Worm (Caenorhabditis elegans): ENCODE results near the gene C02C6.14.

The C02C6.14 gene

DNA sequence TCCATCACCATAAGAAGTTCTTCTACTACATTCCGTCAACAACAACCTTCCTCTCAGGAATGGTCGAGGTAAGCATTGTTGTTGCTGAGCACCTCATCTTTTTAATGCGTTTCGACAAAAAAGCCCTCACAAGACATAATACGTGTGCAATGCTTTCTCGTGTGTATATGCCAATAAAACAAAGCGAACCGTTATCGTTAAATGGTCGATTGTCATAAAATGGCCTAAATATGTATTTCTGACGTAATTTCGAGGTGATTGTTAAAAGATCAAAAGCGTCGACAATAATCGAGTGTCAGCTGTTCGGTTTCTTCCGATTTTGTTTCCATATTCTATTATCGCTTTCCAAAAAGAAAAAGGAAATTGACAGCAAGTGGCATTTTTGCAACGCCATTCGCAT lies 7.2 kb downstream of the C02C6.14 start:
- no peak for TF ChIP-seq ztf-29 (GFP tag; IDR thresholded peaks at IDR 0.05)

- TF ChIP-seq ref-1 (GFP tag; conservative IDR thresholded peaks at IDR 0.05): no peak
- no peak for TF ChIP-seq klf-2 (GFP tag; conservative IDR thresholded peaks at IDR 0.05)
- no peak for TF ChIP-seq cog-1 (tag; optimal IDR thresholded peaks at IDR 0.05)
- no peak for TF ChIP-seq med-1 (GFP tag; optimal IDR thresholded peaks at IDR 0.05; ENCODE audit: insufficient read depth)
- TF ChIP-seq ztf-23 (GFP tag; IDR thresholded peaks at IDR 0.05): no peak
- TF ChIP-seq T22C8.4 (GFP tag; IDR thresholded peaks at IDR 0.05): no peak
- no peak for TF ChIP-seq ztf-29 (GFP tag; IDR thresholded peaks at IDR 0.05)
- TF ChIP-seq tab-1 (GFP tag; IDR thresholded peaks at IDR 0.05): no peak
- no peak for TF ChIP-seq flt-1 (GFP tag; IDR thresholded peaks at IDR 0.05)
These were observed 8.0 kb downstream of the C02C6.14 start for ce11 chrX:15545485-15545884.

ce11 chrX:15546943-15547342 lies 9.5 kb downstream of the C02C6.14 start:
- TF ChIP-seq tab-1 (GFP tag; IDR thresholded peaks at IDR 0.05) (no peak), klf-2 (GFP tag; conservative IDR thresholded peaks at IDR 0.05) (no peak), med-1 (GFP tag; optimal IDR thresholded peaks at IDR 0.05; ENCODE audit: insufficient read depth) (no peak), T22C8.4 (GFP tag; IDR thresholded peaks at IDR 0.05) (no peak), ref-1 (GFP tag; conservative IDR thresholded peaks at IDR 0.05) (no peak), ztf-29 (GFP tag; IDR thresholded peaks at IDR 0.05) (no peak)

ce11 chrX:15547896-15548295 lies 10.4 kb downstream of the C02C6.14 start:
- TF ChIP-seq tab-1 (GFP tag; IDR thresholded peaks at IDR 0.05) (no peak), flt-1 (GFP tag; IDR thresholded peaks at IDR 0.05) (no peak), T22C8.4 (GFP tag; IDR thresholded peaks at IDR 0.05) (no peak), klf-2 (GFP tag; conservative IDR thresholded peaks at IDR 0.05) (no peak), ztf-23 (GFP tag; IDR thresholded peaks at IDR 0.05) (no peak), ztf-29 (GFP tag; IDR thresholded peaks at IDR 0.05) (no peak), med-1 (GFP tag; optimal IDR thresholded peaks at IDR 0.05; ENCODE audit: insufficient read depth) (no peak), ref-1 (GFP tag; conservative IDR thresholded peaks at IDR 0.05) (no peak), cog-1 (tag; optimal IDR thresholded peaks at IDR 0.05) (no peak)

- TF ChIP-seq med-1 (GFP tag; optimal IDR thresholded peaks at IDR 0.05; ENCODE audit: insufficient read depth) (no peak), ztf-23 (GFP tag; IDR thresholded peaks at IDR 0.05) (no peak), ztf-29 (GFP tag; IDR thresholded peaks at IDR 0.05) (no peak), klf-2 (GFP tag; conservative IDR thresholded peaks at IDR 0.05) (no peak), ref-1 (GFP tag; conservative IDR thresholded peaks at IDR 0.05) (no peak), T22C8.4 (GFP tag; IDR thresholded peaks at IDR 0.05) (no peak)
These were observed 13.3 kb downstream of the C02C6.14 start for ce11 chrX:15550769-15551168.

DNA sequence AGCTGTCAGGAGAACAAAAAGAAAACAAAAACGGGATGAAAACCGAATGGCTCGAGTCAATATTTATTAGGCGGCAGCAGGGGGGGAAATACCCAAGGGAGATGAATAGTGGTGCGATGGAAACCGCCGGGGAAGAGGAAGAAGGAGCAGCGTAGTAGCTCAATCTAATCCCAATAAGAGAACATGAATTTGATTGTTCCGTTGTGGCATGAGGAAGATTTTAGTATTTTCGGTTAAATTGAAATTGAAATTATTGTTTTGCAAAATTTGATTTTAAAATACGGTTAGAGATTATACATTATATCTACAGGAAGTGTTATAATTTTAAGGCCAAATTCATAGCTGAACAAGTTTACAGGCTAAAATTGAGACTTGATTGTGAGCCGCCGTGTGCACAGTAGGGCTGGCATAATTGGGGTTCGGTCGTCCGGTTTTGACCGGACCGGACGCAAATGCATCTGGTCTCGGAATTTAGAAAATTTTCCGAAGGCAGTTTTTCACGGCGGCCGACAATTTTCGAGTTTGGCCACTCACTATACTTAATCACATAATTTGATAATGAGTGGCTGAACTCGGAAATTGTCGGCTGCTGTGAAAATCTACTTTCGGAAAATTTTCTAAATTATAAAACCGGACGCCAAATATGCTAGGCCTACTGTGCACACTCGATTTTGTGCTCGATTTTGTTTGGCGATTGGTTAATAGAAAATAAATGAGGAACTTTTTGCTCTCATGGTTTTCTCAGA lies 14.7 kb downstream of the C02C6.14 start:
- no peak for TF ChIP-seq flt-1 (GFP tag; IDR thresholded peaks at IDR 0.05)
- no peak for TF ChIP-seq med-1 (GFP tag; optimal IDR thresholded peaks at IDR 0.05; ENCODE audit: insufficient read depth)
- no peak for TF ChIP-seq ztf-23 (GFP tag; IDR thresholded peaks at IDR 0.05)
- TF ChIP-seq klf-2 (GFP tag; conservative IDR thresholded peaks at IDR 0.05): no peak
- TF ChIP-seq tab-1 (GFP tag; IDR thresholded peaks at IDR 0.05): no peak
- no peak for TF ChIP-seq cog-1 (tag; optimal IDR thresholded peaks at IDR 0.05)
- no peak for TF ChIP-seq T22C8.4 (GFP tag; IDR thresholded peaks at IDR 0.05)
- TF ChIP-seq ref-1 (GFP tag; conservative IDR thresholded peaks at IDR 0.05): no peak
- TF ChIP-seq ztf-29 (GFP tag; IDR thresholded peaks at IDR 0.05): no peak

DNA sequence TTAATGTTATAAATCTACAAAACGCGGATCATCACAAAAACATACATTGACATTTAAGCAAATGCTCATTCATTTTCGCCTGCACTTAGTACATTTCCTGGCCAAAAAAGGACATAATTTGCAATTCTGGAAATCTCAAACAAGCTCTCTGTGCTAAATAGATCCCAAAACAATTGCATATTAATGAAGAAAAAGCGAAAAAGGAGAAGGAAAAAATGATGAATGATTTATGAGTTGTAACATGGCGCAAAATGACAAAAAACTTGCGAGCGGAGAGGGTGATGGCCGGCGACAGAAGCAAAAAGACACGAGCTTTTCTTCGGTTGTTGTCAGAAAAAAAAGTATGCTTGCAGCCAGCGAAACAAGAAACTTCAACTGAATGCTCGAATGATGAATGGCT lies 17.4 kb downstream of the C02C6.14 start:
- TF ChIP-seq ref-1 (GFP tag; conservative IDR thresholded peaks at IDR 0.05): no peak
- no peak for TF ChIP-seq ztf-29 (GFP tag; IDR thresholded peaks at IDR 0.05)
- no peak for TF ChIP-seq med-1 (GFP tag; optimal IDR thresholded peaks at IDR 0.05; ENCODE audit: insufficient read depth)
- TF ChIP-seq T22C8.4 (GFP tag; IDR thresholded peaks at IDR 0.05): no peak
- TF ChIP-seq ztf-23 (GFP tag; IDR thresholded peaks at IDR 0.05): no peak
- no peak for TF ChIP-seq klf-2 (GFP tag; conservative IDR thresholded peaks at IDR 0.05)
- TF ChIP-seq tab-1 (GFP tag; IDR thresholded peaks at IDR 0.05): no peak
- TF ChIP-seq cog-1 (tag; optimal IDR thresholded peaks at IDR 0.05): no peak
- no peak for TF ChIP-seq flt-1 (GFP tag; IDR thresholded peaks at IDR 0.05)

- TF ChIP-seq ref-1 (GFP tag; conservative IDR thresholded peaks at IDR 0.05) (no peak), ztf-29 (GFP tag; IDR thresholded peaks at IDR 0.05) (no peak), tab-1 (GFP tag; IDR thresholded peaks at IDR 0.05) (no peak), ztf-23 (GFP tag; IDR thresholded peaks at IDR 0.05) (no peak), klf-2 (GFP tag; conservative IDR thresholded peaks at IDR 0.05) (no peak), T22C8.4 (GFP tag; IDR thresholded peaks at IDR 0.05) (no peak), flt-1 (GFP tag; IDR thresholded peaks at IDR 0.05) (no peak), cog-1 (tag; optimal IDR thresholded peaks at IDR 0.05) (no peak), med-1 (GFP tag; optimal IDR thresholded peaks at IDR 0.05; ENCODE audit: insufficient read depth) (no peak)
These were observed 18.1 kb downstream of the C02C6.14 start for ce11 chrX:15555529-15555928.

DNA sequence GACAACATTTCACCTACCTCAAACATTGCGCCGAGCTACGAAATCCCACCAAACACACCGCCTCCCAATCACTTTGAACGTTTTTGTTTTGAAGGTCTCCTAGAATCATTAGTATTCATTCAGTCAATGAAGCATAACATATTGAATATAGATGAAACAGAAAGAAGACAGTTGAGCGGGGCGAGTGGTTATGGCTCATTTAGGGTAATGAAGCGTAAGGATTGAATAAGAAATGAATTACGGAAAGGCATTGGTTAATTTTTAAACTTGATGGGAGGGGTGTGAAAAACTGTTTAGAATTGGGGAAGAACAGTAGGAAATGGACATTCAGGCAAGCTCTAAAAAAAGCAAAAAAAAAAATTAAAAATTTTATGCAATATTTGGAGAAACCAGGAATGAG lies 20.4 kb downstream of the C02C6.14 start, which contains the start of gene lron-3:
TSS of gene lron-3 (minus strand) at position 101 of the 400 bp plus-strand sequence.
- TF ChIP-seq klf-2 (GFP tag; conservative IDR thresholded peaks at IDR 0.05) (no peak), ztf-23 (GFP tag; IDR thresholded peaks at IDR 0.05) (no peak), cog-1 (tag; optimal IDR thresholded peaks at IDR 0.05) (no peak), ref-1 (GFP tag; conservative IDR thresholded peaks at IDR 0.05) (no peak), ztf-29 (GFP tag; IDR thresholded peaks at IDR 0.05) (no peak), T22C8.4 (GFP tag; IDR thresholded peaks at IDR 0.05) (no peak), tab-1 (GFP tag; IDR thresholded peaks at IDR 0.05) (no peak), flt-1 (GFP tag; IDR thresholded peaks at IDR 0.05) (no peak), med-1 (GFP tag; optimal IDR thresholded peaks at IDR 0.05; ENCODE audit: insufficient read depth) (no peak)

ce11 chrX:15559473-15559872 lies 22.0 kb downstream of the C02C6.14 start:
- TF ChIP-seq ztf-23 (GFP tag; IDR thresholded peaks at IDR 0.05) (no peak), ztf-29 (GFP tag; IDR thresholded peaks at IDR 0.05) (no peak), T22C8.4 (GFP tag; IDR thresholded peaks at IDR 0.05) (no peak), tab-1 (GFP tag; IDR thresholded peaks at IDR 0.05) (no peak), ref-1 (GFP tag; conservative IDR thresholded peaks at IDR 0.05) (no peak), klf-2 (GFP tag; conservative IDR thresholded peaks at IDR 0.05) (no peak), cog-1 (tag; optimal IDR thresholded peaks at IDR 0.05) (no peak), flt-1 (GFP tag; IDR thresholded peaks at IDR 0.05) (no peak), med-1 (GFP tag; optimal IDR thresholded peaks at IDR 0.05; ENCODE audit: insufficient read depth) (no peak)

Measured in whole organism, midembryonic.